Worm (Caenorhabditis elegans) whole organism, early embryonic: Measurements from ENCODE around the gene cutl-21.

Experiments used
- B0310.2 ChIP-seq: sonication (generic microtip); optimal IDR thresholded peaks from 2 replicates; lab custom pipeline; 2016; ENCODE audit warnings: mild to moderate bottlenecking, missing genetic modification characterization, missing compliant biosample characterization
- F13C5.2 ChIP-seq: sonication (generic microtip); optimal IDR thresholded peaks from 2 replicates; lab custom pipeline; 2017; ENCODE audit warnings: mild to moderate bottlenecking, missing genetic modification characterization, inconsistent platforms, missing compliant biosample characterization
- aly-1 ChIP-seq: sonication (generic microtip); optimal IDR thresholded peaks from 2 replicates; lab custom pipeline; 2016; ENCODE audit warnings: missing genetic modification characterization, missing compliant biosample characterization
- ama-1 ChIP-seq: fragments of 150-350 bp; optimal IDR thresholded peaks from 2 replicates; lab custom pipeline; 2014
- ceh-13 ChIP-seq: fragments of 200-800 bp; sonication (Bioruptor generic); optimal IDR thresholded peaks from 2 replicates; lab custom pipeline; 2018; ENCODE audit warnings: mild to moderate bottlenecking, missing genetic modification characterization, missing compliant biosample characterization
- ceh-36 ChIP-seq: sonication (generic microtip); optimal IDR thresholded peaks from 2 replicates; lab custom pipeline; 2016; ENCODE audit warnings: missing genetic modification characterization, inconsistent platforms, missing compliant biosample characterization
- ets-7 ChIP-seq: sonication (generic microtip); optimal IDR thresholded peaks from 2 replicates; lab custom pipeline; 2016; ENCODE audit warnings: missing genotype, missing genetic modification characterization, missing compliant biosample characterization
- flt-1 ChIP-seq: fragments of 200-800 bp; sonication (Bioruptor generic); IDR thresholded peaks from 2 replicates; pipeline ENCODE4 v1.3.6; 2022; ENCODE audit warnings: missing genetic modification characterization, missing compliant biosample characterization
- hmbx-1 ChIP-seq: sonication (generic microtip); optimal IDR thresholded peaks from 2 replicates; lab custom pipeline; 2016; ENCODE audit warnings: mild to moderate bottlenecking, missing genetic modification characterization, missing compliant biosample characterization
- hmg-4 ChIP-seq: fragments of 200-800 bp; sonication (Bioruptor generic); optimal IDR thresholded peaks from 2 replicates; lab custom pipeline; 2018; ENCODE audit warnings: mild to moderate bottlenecking, missing genetic modification characterization, missing compliant biosample characterization
- hnd-1 ChIP-seq: sonication (generic microtip); optimal IDR thresholded peaks from 2 replicates; lab custom pipeline; 2016; ENCODE audit warnings: missing genetic modification characterization, missing compliant biosample characterization
- pes-1 ChIP-seq: fragments of 200-800 bp; sonication (Bioruptor generic); IDR thresholded peaks from 2 replicates; pipeline ENCODE4 v1.3.6; 2022; ENCODE audit warnings: missing genetic modification reagents, missing genetic modification characterization, missing compliant biosample characterization
- scrt-1 ChIP-seq: fragments of 200-800 bp; sonication (Bioruptor generic); IDR thresholded peaks from 2 replicates; pipeline ENCODE4 v1.3.6; 2022; ENCODE audit warnings: missing genetic modification characterization, missing compliant biosample characterization
- sea-1 ChIP-seq: fragments of 200-800 bp; sonication (Bioruptor generic); conservative IDR thresholded peaks from 2 replicates; pipeline ENCODE4 v1.3.6; 2022; ENCODE audit warnings: missing genetic modification characterization, missing compliant biosample characterization
- tbx-11 ChIP-seq: fragments of 200-800 bp; sonication (Bioruptor generic); IDR thresholded peaks from 2 replicates; pipeline ENCODE4 v1.3.6; 2022; ENCODE audit warnings: missing genetic modification characterization, missing compliant biosample characterization
- tbx-37 ChIP-seq: fragments of 200-800 bp; sonication (Bioruptor generic); conservative IDR thresholded peaks from 2 replicates; pipeline ENCODE4 v1.3.6; 2022; ENCODE audit warnings: missing genetic modification reagents, missing genetic modification characterization, missing compliant biosample characterization
- tra-4 ChIP-seq: sonication (generic microtip); optimal IDR thresholded peaks from 2 replicates; lab custom pipeline; 2017; ENCODE audit warnings: missing genetic modification characterization, missing compliant biosample characterization

Gene cutl-21

DNA sequence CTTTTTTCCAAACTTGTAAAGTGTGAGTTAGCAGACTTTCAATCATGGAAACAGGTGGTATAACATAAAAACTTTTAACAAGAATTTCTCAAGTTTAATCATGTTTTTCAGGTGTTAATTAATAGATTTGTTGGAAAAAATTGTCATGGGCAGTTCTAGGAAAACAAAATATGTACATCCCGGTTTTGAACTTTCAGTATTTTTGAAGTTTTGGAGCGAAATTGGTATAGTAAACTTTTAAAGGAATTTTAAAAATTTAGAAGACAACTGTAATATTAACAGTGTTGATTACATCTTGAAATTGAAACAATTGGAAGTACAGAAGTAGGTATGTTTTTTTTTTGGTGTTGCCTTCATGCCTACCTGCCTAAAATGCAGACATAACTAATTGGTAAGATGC lies 9.5 kb upstream of the cutl-21 start:
- TF ChIP-seq scrt-1 (GFP tag; lab: Robert Waterston, UW): no peak
- TF ChIP-seq aly-1 (tag; lab: Kevin White, UChicago): no peak
- TF ChIP-seq B0310.2 (tag; lab: Kevin White, UChicago): no peak

ce11 chrX:1005026-1005425 lies 889 bp downstream of the cutl-21 start:
- no peak for TF ChIP-seq hnd-1 (tag; lab: Kevin White, UChicago)
- no peak for TF ChIP-seq aly-1 (tag; lab: Kevin White, UChicago)
- TF ChIP-seq ets-7 (tag; lab: Kevin White, UChicago): no peak
- no peak for TF ChIP-seq scrt-1 (GFP tag; lab: Robert Waterston, UW)
- TF ChIP-seq hmbx-1 (tag; lab: Kevin White, UChicago): no peak
- no peak for TF ChIP-seq ceh-13 (GFP tag; lab: Kevin White, UChicago)
- no peak for TF ChIP-seq B0310.2 (tag; lab: Kevin White, UChicago)
- TF ChIP-seq hmg-4 (GFP tag; lab: Kevin White, UChicago): no peak
- no peak for TF ChIP-seq ama-1 (lab: Kevin White, UChicago)
- TF ChIP-seq pes-1 (GFP tag; lab: Robert Waterston, UW): no peak

- TF ChIP-seq tbx-37 (GFP tag; lab: Robert Waterston, UW) (no peak), tbx-11 (GFP tag; lab: Robert Waterston, UW) (no peak), scrt-1 (GFP tag; lab: Robert Waterston, UW) (no peak), tra-4 (no peak), flt-1 (GFP tag; lab: Robert Waterston, UW) (no peak), ets-7 (tag; lab: Kevin White, UChicago) (no peak), pes-1 (GFP tag; lab: Robert Waterston, UW) (no peak), F13C5.2 (tag; lab: Kevin White, UChicago) (no peak), ama-1 (lab: Kevin White, UChicago) (no peak), sea-1 (GFP tag; lab: Robert Waterston, UW) (no peak), ceh-36 (tag; lab: Kevin White, UChicago) (no peak)
Observed at ce11 chrX:1009512-1009911, 5.4 kb downstream of the cutl-21 start.

ce11 chrX:1010627-1011452 lies 6.7 kb downstream of the cutl-21 start:
- TF ChIP-seq hmg-4 (GFP tag; lab: Kevin White, UChicago) (peak; percentile 14), ets-7 (tag; lab: Kevin White, UChicago) (no peak)

- TF ChIP-seq B0310.2 (tag; lab: Kevin White, UChicago) (no peak), tbx-37 (GFP tag; lab: Robert Waterston, UW) (no peak), ceh-36 (tag; lab: Kevin White, UChicago) (no peak), ama-1 (lab: Kevin White, UChicago) (no peak), scrt-1 (GFP tag; lab: Robert Waterston, UW) (no peak), hmg-4 (GFP tag; lab: Kevin White, UChicago) (no peak), flt-1 (GFP tag; lab: Robert Waterston, UW) (no peak)
Observed at ce11 chrX:1012385-1012866, 8.3 kb downstream of the cutl-21 start.

DNA sequence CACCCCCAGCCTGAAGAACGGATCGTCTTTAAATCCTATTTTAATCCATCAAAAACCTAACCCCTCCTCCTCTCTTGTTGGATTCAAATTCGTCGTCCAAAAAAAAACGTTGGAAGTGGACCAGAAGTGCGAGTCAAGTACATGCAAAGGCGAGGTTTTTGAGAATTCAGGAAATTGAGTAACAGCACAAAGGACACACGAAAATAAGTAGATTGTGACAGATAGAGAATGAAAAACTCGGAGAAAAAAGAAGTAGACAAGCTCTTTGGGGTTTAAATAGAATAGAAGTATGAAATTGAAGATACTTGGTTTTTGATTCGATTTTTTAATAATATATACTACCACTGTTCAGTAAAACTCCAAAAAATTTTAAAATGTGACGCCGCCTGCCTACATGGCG lies 10.6 kb downstream of the cutl-21 start:
- no peak for TF ChIP-seq tra-4
- TF ChIP-seq aly-1 (tag; lab: Kevin White, UChicago): no peak
- no peak for TF ChIP-seq hmbx-1 (tag; lab: Kevin White, UChicago)
- TF ChIP-seq flt-1 (GFP tag; lab: Robert Waterston, UW): no peak
- TF ChIP-seq tbx-11 (GFP tag; lab: Robert Waterston, UW): no peak
- no peak for TF ChIP-seq hmg-4 (GFP tag; lab: Kevin White, UChicago)
- no peak for TF ChIP-seq B0310.2 (tag; lab: Kevin White, UChicago)
- no peak for TF ChIP-seq scrt-1 (GFP tag; lab: Robert Waterston, UW)
- TF ChIP-seq tbx-37 (GFP tag; lab: Robert Waterston, UW): no peak
- TF ChIP-seq pes-1 (GFP tag; lab: Robert Waterston, UW): no peak
- no peak for TF ChIP-seq F13C5.2 (tag; lab: Kevin White, UChicago)
- TF ChIP-seq sea-1 (GFP tag; lab: Robert Waterston, UW): no peak
- no peak for TF ChIP-seq ceh-13 (GFP tag; lab: Kevin White, UChicago)
- TF ChIP-seq ceh-36 (tag; lab: Kevin White, UChicago): no peak
- TF ChIP-seq hnd-1 (tag; lab: Kevin White, UChicago): no peak
- no peak for TF ChIP-seq ets-7 (tag; lab: Kevin White, UChicago)
- TF ChIP-seq ama-1 (lab: Kevin White, UChicago): no peak

- TF ChIP-seq F13C5.2 (tag; lab: Kevin White, UChicago) (no peak), ceh-13 (GFP tag; lab: Kevin White, UChicago) (no peak), sea-1 (GFP tag; lab: Robert Waterston, UW) (no peak), tbx-11 (GFP tag; lab: Robert Waterston, UW) (no peak), aly-1 (tag; lab: Kevin White, UChicago) (no peak), hmg-4 (GFP tag; lab: Kevin White, UChicago) (no peak), flt-1 (GFP tag; lab: Robert Waterston, UW) (no peak), ama-1 (lab: Kevin White, UChicago) (no peak), tra-4 (no peak), B0310.2 (tag; lab: Kevin White, UChicago) (no peak), hnd-1 (tag; lab: Kevin White, UChicago) (no peak), hmbx-1 (tag; lab: Kevin White, UChicago) (no peak), tbx-37 (GFP tag; lab: Robert Waterston, UW) (no peak), pes-1 (GFP tag; lab: Robert Waterston, UW) (no peak), ceh-36 (tag; lab: Kevin White, UChicago) (no peak), scrt-1 (GFP tag; lab: Robert Waterston, UW) (no peak)
Observed at ce11 chrX:1017456-1017855, 13.3 kb downstream of the cutl-21 start, which contains the start of the genes F55A4.13 and nlf-1. Gene F55A4.13 (minus strand): TSS chrX:1017556. Gene nlf-1 (minus strand): TSS chrX:1017567.
